Fruit fly (Drosophila melanogaster) whole organism, pupa: Measurements from ENCODE around the gene Uch-L5.

Experiments used
- CG10348 ChIP-seq: fragments of 200-800 bp; sonication (Bioruptor generic); IDR thresholded peaks from 2 replicates; pipeline ENCODE4 v1.3.6; 2022; ENCODE audit warnings: missing biosample characterization, missing genetic modification characterization
- CG12605 ChIP-seq: fragments of 200-800 bp; sonication (Bioruptor generic); IDR thresholded peaks from 2 replicates; pipeline ENCODE4 v1.3.6; 2022; ENCODE audit warnings: missing biosample characterization, missing genetic modification characterization
- CG13204 ChIP-seq: fragments of 200-800 bp; sonication (Bioruptor generic); optimal IDR thresholded peaks from 2 replicates; lab custom pipeline; 2018; ENCODE audit warnings: missing biosample characterization, mild to moderate bottlenecking, missing genetic modification characterization, moderate library complexity
- CG14655 ChIP-seq: fragments of 200-800 bp; sonication (Bioruptor generic); optimal IDR thresholded peaks from 3 replicates; lab custom pipeline; 2017; ENCODE audit warnings: mild to moderate bottlenecking, missing biosample characterization, missing genetic modification reagents, missing genetic modification characterization
- CG15710 ChIP-seq: fragments of 200-800 bp; sonication (Bioruptor generic); optimal IDR thresholded peaks from 2 replicates; lab custom pipeline; 2018; ENCODE audit warnings: missing biosample characterization, mild to moderate bottlenecking, missing genetic modification characterization, moderate library complexity
- CG17806 ChIP-seq: fragments of 200-800 bp; sonication (Bioruptor generic); optimal IDR thresholded peaks from 2 replicates; lab custom pipeline; 2018; ENCODE audit warnings: missing biosample characterization, mild to moderate bottlenecking, missing genetic modification characterization, moderate library complexity
- CG32121 ChIP-seq: fragments of 200-800 bp; sonication (Bioruptor generic); IDR thresholded peaks from 2 replicates; pipeline ENCODE4 v1.3.6; 2022; ENCODE audit warnings: missing biosample characterization, missing genetic modification characterization
- CG34367 ChIP-seq: fragments of 200-800 bp; sonication (Bioruptor generic); optimal IDR thresholded peaks from 2 replicates; lab custom pipeline; 2018; ENCODE audit warnings: missing biosample characterization, mild to moderate bottlenecking, missing genetic modification characterization
- CG4496 ChIP-seq: fragments of 200-800 bp; sonication (Bioruptor generic); IDR thresholded peaks from 3 replicates; pipeline ENCODE4 v1.3.6; 2022; ENCODE audit warnings: missing biosample characterization, missing genetic modification characterization
- CG8159 ChIP-seq: fragments of 200-800 bp; sonication (Bioruptor generic); optimal IDR thresholded peaks from 3 replicates; lab custom pipeline; 2018; ENCODE audit warnings: missing biosample characterization, mild to moderate bottlenecking, missing genetic modification characterization, moderate library complexity
- CG8301 ChIP-seq: fragments of 200-800 bp; sonication (Bioruptor generic); optimal IDR thresholded peaks from 2 replicates; lab custom pipeline; 2018; ENCODE audit warnings: missing biosample characterization, mild to moderate bottlenecking, missing genetic modification characterization
- CG9948 ChIP-seq: fragments of 200-800 bp; sonication (Bioruptor generic); optimal IDR thresholded peaks from 2 replicates; lab custom pipeline; 2018; ENCODE audit warnings: missing biosample characterization, mild to moderate bottlenecking, missing genetic modification characterization, moderate library complexity
- D1 ChIP-seq: fragments of 200-800 bp; sonication (Bioruptor generic); optimal IDR thresholded peaks from 2 replicates; lab custom pipeline; 2018; ENCODE audit warnings: missing biosample characterization, mild to moderate bottlenecking, missing genetic modification characterization, moderate library complexity
- EcR ChIP-seq: fragments of 200-800 bp; sonication (Bioruptor generic); optimal IDR thresholded peaks from 3 replicates; lab custom pipeline; 2019; ENCODE audit warnings: missing biosample characterization, missing genetic modification characterization, mild to moderate bottlenecking, moderate library complexity, missing genetic modification reagents
- Ets98B ChIP-seq: fragments of 200-800 bp; sonication (Bioruptor generic); IDR thresholded peaks from 2 replicates; pipeline ENCODE4 v1.3.6; 2022; ENCODE audit warnings: missing biosample characterization, missing genetic modification characterization
- Pif1A ChIP-seq: fragments of 200-800 bp; sonication (Bioruptor generic); optimal IDR thresholded peaks from 3 replicates; lab custom pipeline; 2016; ENCODE audit warnings: missing biosample characterization, missing genetic modification characterization
- Pif1B ChIP-seq: fragments of 200-800 bp; sonication (Bioruptor generic); optimal IDR thresholded peaks from 3 replicates; lab custom pipeline; 2016; ENCODE audit warnings: missing biosample characterization, missing genetic modification characterization
- Snoo ChIP-seq: fragments of 200-800 bp; sonication (Bioruptor generic); optimal IDR thresholded peaks from 3 replicates; lab custom pipeline; 2017; ENCODE audit warnings: missing biosample characterization, mild to moderate bottlenecking, missing genetic modification characterization, inconsistent platforms
- fd96Ca ChIP-seq: fragments of 200-800 bp; sonication (Bioruptor generic); IDR thresholded peaks from 3 replicates; pipeline ENCODE4 v1.3.6; 2022; ENCODE audit warnings: missing biosample characterization, missing genetic modification characterization
- gl ChIP-seq: fragments of 200-800 bp; sonication (Bioruptor generic); optimal IDR thresholded peaks from 2 replicates; lab custom pipeline; 2018; ENCODE audit warnings: missing biosample characterization, mild to moderate bottlenecking, missing genetic modification characterization
- rn ChIP-seq: fragments of 200-800 bp; sonication (Bioruptor generic); IDR thresholded peaks from 2 replicates; pipeline ENCODE4 v1.3.6; 2022; ENCODE audit warnings: missing biosample characterization, missing genetic modification characterization

Uch-L5 gene

DNA sequence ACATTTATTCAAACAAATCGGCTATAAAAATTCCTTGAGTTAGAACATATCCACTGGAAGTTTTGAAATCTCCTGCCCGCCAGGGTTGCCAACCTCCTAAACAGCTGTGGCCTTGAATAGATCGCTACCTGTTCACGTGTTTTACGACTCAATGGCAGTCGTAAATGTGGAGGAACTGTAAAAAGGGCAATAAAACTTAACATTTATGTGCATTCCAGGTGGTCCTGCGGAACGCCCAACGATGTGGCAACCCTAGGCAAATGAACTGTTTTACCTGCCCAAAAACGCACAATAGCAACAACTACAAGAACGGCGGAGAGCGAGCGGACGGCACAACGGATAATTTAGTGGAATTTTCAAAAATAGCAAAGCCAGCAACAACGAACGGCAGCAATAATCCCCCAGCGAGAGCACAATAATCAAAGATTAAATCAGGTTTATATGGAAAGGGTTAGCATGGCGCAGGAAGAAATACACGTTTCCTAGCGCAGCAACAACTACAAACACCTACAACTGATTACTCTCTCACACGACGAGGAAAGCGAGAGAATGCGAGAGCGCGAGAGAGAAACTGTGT, 15.0 kb downstream of the Uch-L5 start:
- TF ChIP-seq CG9948 (tag; lab: Kevin White, UChicago) (peak; percentile 7), CG4496 (peak; percentile 69; the same call in 2 of the 3 replicates), CG10348 (no peak), EcR (GFP tag; lab: Kevin White, UChicago) (peak; percentile 81), CG32121 (GFP tag; lab: Robert Waterston, UW) (peak; percentile 36), CG17806 (tag; lab: Kevin White, UChicago) (peak; percentile 30), Ets98B (GFP tag; lab: Robert Waterston, UW) (no peak), fd96Ca (GFP tag; lab: Robert Waterston, UW) (peak; percentile 47; the same call in 2 of the 3 replicates), rn (GFP tag; lab: Robert Waterston, UW) (0 out of 2 replicates have a peak, but pooled peaks have one; percentile 28), CG15710 (no peak), CG34367 (tag; lab: Kevin White, UChicago) (peak; percentile 36)

DNA sequence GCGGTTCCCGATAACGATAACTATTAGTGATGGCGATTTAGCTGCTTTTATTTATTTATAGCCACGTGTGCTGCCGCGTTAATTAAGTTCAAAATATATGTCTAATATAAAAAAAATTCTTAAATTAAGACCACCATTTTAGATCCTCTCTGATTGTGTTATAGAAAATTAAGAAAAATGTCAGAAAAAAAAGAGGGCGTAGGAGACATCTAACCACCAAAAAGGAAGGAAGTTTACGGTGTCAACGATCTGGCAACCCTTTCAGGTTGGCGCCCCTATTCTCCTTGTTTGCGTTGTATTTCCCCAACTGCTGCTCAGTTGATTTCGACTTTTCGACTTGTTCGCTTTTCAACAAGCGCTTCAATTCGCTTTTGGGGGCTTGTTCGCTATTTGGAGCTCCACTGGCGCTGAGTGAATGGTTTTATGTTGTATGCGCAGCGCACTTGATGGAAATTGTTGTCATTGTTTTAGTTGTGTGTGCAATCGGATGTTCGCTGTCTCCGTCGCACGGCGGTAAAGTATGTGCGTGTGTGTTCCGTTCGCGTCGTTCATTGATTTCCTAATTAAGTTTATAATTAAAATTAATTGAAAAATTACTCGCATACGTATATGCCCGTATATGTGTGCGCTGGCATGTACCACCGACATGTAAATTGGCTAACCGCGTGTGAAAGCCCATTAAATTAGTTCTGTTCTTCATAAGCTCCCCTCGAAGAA, 15.8 kb downstream of the Uch-L5 start, which contains the start of the genes CG3434 and CG44838:
Gene CG3434, minus strand, starts transcription at position 25 of the 717 bp plus-strand sequence.
Gene CG44838, plus strand, starts transcription at position 276 of the 717 bp plus-strand sequence.
- TF ChIP-seq Pif1A (GFP tag; lab: Kevin White, UChicago) (peak; percentile 70), CG14655 (GFP tag; lab: Kevin White, UChicago) (peak; percentile 63), CG15710 (peak; percentile 68), rn (GFP tag; lab: Robert Waterston, UW) (peak; percentile 39; the same call in 1 of the 2 replicates), CG17806 (tag; lab: Kevin White, UChicago) (peak; percentile 57), CG4496 (peak; percentile 71), CG8301 (tag; lab: Kevin White, UChicago) (peak; percentile 50), D1 (no peak), Ets98B (GFP tag; lab: Robert Waterston, UW) (peak; percentile 47), CG32121 (GFP tag; lab: Robert Waterston, UW) (peak; percentile 73), Pif1B (GFP tag; lab: Kevin White, UChicago) (peak; percentile 74), CG10348 (no peak), CG12605 (GFP tag; lab: Robert Waterston, UW) (no peak), fd96Ca (GFP tag; lab: Robert Waterston, UW) (peak; percentile 75; the same call in 2 of the 3 replicates), gl (tag; lab: Kevin White, UChicago) (no peak), Snoo (tag; lab: Kevin White, UChicago) (peak; percentile 73), CG8159 (tag; lab: Kevin White, UChicago) (peak; percentile 66), CG13204 (GFP tag; lab: Kevin White, UChicago) (peak; percentile 37), EcR (GFP tag; lab: Kevin White, UChicago) (peak; percentile 75), CG34367 (tag; lab: Kevin White, UChicago) (peak; percentile 54), CG9948 (tag; lab: Kevin White, UChicago) (peak; percentile 54)
- TF ChIP-seq, all 21 proteins: peak for 17

DNA sequence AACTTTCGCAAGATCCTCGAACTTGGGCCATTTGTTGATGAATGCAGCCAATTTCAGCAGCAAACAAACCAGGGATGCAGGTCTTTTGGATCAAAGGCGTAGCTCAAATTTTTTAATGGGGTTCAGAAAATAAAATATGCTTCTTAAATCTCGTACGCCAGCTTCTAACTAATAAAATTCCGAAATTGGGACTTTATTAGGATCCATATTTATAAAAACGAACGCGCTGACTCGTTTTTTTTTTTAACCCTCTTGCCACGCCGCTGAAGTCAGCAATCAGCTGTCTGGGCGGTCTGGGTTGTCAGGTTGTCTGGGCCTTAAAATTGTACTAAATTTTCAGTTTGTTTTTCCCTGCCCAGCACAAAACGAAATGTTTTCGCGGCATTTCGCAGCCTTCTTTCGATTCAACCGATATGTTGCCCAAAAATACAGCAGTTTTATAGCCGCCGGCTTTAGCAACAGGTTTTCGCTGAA, 19.1 kb downstream of the Uch-L5 start, which contains the start of gene CG3437:
Gene CG3437, minus strand, starts transcription at position 51 of the 474 bp plus-strand sequence.
- TF ChIP-seq CG10348 (peak; percentile 99), Ets98B (GFP tag; lab: Robert Waterston, UW) (peak; percentile 100), CG8159 (tag; lab: Kevin White, UChicago) (peak; percentile 99), rn (GFP tag; lab: Robert Waterston, UW) (peak; percentile 100), fd96Ca (GFP tag; lab: Robert Waterston, UW) (peak; percentile 100), CG8301 (tag; lab: Kevin White, UChicago) (peak; percentile 100), D1 (no peak), CG12605 (GFP tag; lab: Robert Waterston, UW) (peak; percentile 100), gl (tag; lab: Kevin White, UChicago) (peak; percentile 98), CG15710 (peak; percentile 100), EcR (GFP tag; lab: Kevin White, UChicago) (peak; percentile 56), CG17806 (tag; lab: Kevin White, UChicago) (peak; percentile 99), CG34367 (tag; lab: Kevin White, UChicago) (peak; percentile 99), CG14655 (GFP tag; lab: Kevin White, UChicago) (peak; percentile 100), Pif1B (GFP tag; lab: Kevin White, UChicago) (peak; percentile 99), CG4496 (peak; percentile 100), Snoo (tag; lab: Kevin White, UChicago) (peak; percentile 99), CG9948 (tag; lab: Kevin White, UChicago) (peak; percentile 100), CG32121 (GFP tag; lab: Robert Waterston, UW) (peak; percentile 100), CG13204 (GFP tag; lab: Kevin White, UChicago) (peak; percentile 98), Pif1A (GFP tag; lab: Kevin White, UChicago) (peak; percentile 100)

DNA sequence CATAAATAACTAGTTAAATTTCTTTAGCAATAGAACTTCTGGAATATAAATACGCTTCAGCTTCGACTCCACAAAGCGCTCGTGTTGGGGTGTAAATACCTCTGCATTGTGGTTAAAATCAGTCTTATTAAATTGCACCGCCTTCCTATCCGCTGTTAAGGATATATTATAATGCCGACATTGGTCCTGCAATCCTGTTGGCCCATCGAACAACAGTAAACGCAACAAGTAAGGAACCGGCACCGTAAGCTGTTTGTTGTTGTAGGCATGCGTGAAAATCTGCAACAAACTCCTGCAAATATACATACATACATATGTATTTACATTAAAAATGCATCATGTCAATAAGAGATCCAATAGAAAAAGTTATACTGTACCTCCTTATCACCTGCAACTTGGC, 20.4 kb downstream of the Uch-L5 start:
- TF ChIP-seq Snoo (tag; lab: Kevin White, UChicago) (no peak), CG13204 (GFP tag; lab: Kevin White, UChicago) (no peak), CG8301 (tag; lab: Kevin White, UChicago) (no peak), CG15710 (no peak), CG8159 (tag; lab: Kevin White, UChicago) (no peak), Ets98B (GFP tag; lab: Robert Waterston, UW) (no peak), CG9948 (tag; lab: Kevin White, UChicago) (no peak), CG17806 (tag; lab: Kevin White, UChicago) (no peak), CG34367 (tag; lab: Kevin White, UChicago) (no peak), CG14655 (GFP tag; lab: Kevin White, UChicago) (no peak), fd96Ca (GFP tag; lab: Robert Waterston, UW) (no peak), CG10348 (no peak), rn (GFP tag; lab: Robert Waterston, UW) (no peak), gl (tag; lab: Kevin White, UChicago) (no peak), EcR (GFP tag; lab: Kevin White, UChicago) (no peak)
